Worm (Caenorhabditis elegans) whole organism, L3 larva: ENCODE data around the gene F59B8.1.
A peak's percentile ranks its signal among the peaks of the same experiment; 100 is the strongest.

Experiments
- R02D3.7 ChIP-seq: fragments of 150-350 bp; optimal IDR thresholded peaks from 2 replicates; lab custom pipeline; 2014; ENCODE audit warnings: missing biosample characterization, missing genetic modification characterization
- ZK546.5 ChIP-seq: sonication (generic microtip); optimal IDR thresholded peaks from 2 replicates; lab custom pipeline; 2017; ENCODE audit warnings: missing biosample characterization, missing genetic modification characterization
- aly-2 ChIP-seq: fragments of 150-350 bp; optimal IDR thresholded peaks from 2 replicates; lab custom pipeline; 2014; ENCODE audit warnings: missing biosample characterization, missing genetic modification characterization
- ama-1 ChIP-seq: fragments of 150-350 bp; optimal IDR thresholded peaks from 2 replicates; lab custom pipeline; 2018
- ceh-16 ChIP-seq: sonication (generic microtip); optimal IDR thresholded peaks from 2 replicates; lab custom pipeline; 2017; ENCODE audit warnings: missing biosample characterization, missing genetic modification characterization
- ceh-28 ChIP-seq: fragments of 150-350 bp; optimal IDR thresholded peaks from 2 replicates; lab custom pipeline; 2014; ENCODE audit warnings: missing biosample characterization, missing genetic modification reagents, missing genetic modification characterization
- ceh-82 ChIP-seq: fragments of 150-350 bp; optimal IDR thresholded peaks from 2 replicates; lab custom pipeline; 2014; ENCODE audit warnings: missing biosample characterization, missing genetic modification characterization
- ceh-9 ChIP-seq: sonication (generic microtip); optimal IDR thresholded peaks from 2 replicates; lab custom pipeline; 2018; ENCODE audit warnings: missing biosample characterization, missing genetic modification characterization
- daf-12 ChIP-seq: fragments of 150-350 bp; optimal IDR thresholded peaks from 2 replicates; lab custom pipeline; 2014; ENCODE audit warnings: missing biosample characterization, missing genetic modification reagents, missing genetic modification characterization
- egl-27 ChIP-seq: sonication (generic microtip); optimal IDR thresholded peaks from 4 replicates; lab custom pipeline; 2017; ENCODE audit warnings: missing biosample characterization, missing genetic modification reagents, missing genetic modification characterization
- egl-5 ChIP-seq: fragments of 150-350 bp; optimal IDR thresholded peaks from 2 replicates; lab custom pipeline; 2017; ENCODE audit warnings: missing biosample characterization, missing genetic modification reagents, missing genetic modification characterization, inconsistent platforms
- elt-1 ChIP-seq: fragments of 150-350 bp; optimal IDR thresholded peaks from 2 replicates; lab custom pipeline; 2014; ENCODE audit warnings: missing biosample characterization, missing genetic modification characterization
- elt-2 ChIP-seq: sonication (generic microtip); optimal IDR thresholded peaks from 2 replicates; lab custom pipeline; 2016; ENCODE audit warnings: missing genetic modification reagents, mild to moderate bottlenecking, missing genetic modification characterization, missing compliant biosample characterization
- elt-3 ChIP-seq, 3 experiments: fragments of 150-350 bp in 1 of 3; sonication (generic microtip) in 2 of 3; optimal IDR thresholded peaks; 2 replicates in 2 of 3; 4 replicates in 1 of 3; lab custom pipeline; 2014 to 2017; ENCODE audit warnings: missing biosample characterization in 3 of 3, missing genetic modification characterization in 3 of 3
- eor-1 ChIP-seq, 2 experiments: fragments of 150-350 bp; optimal IDR thresholded peaks; 2 replicates each; lab custom pipeline; 2014 to 2018; ENCODE audit warnings: missing biosample characterization in 2 of 2, missing genetic modification characterization in 2 of 2
- fkh-10 ChIP-seq: sonication (generic microtip); optimal IDR thresholded peaks from 2 replicates; lab custom pipeline; 2017; ENCODE audit warnings: missing biosample characterization, missing genetic modification reagents, missing genetic modification characterization
- fkh-2 ChIP-seq: fragments of 150-350 bp; optimal IDR thresholded peaks from 2 replicates; lab custom pipeline; 2014; ENCODE audit warnings: missing biosample characterization, missing genetic modification reagents, missing genetic modification characterization
- fos-1 ChIP-seq: fragments of 150-350 bp; optimal IDR thresholded peaks from 2 replicates; lab custom pipeline; 2014; ENCODE audit warnings: missing biosample characterization, missing genetic modification characterization
- hmg-11 ChIP-seq: sonication (generic microtip); optimal IDR thresholded peaks from 2 replicates; lab custom pipeline; 2016; ENCODE audit warnings: missing genetic modification characterization, missing compliant biosample characterization
- jun-1 ChIP-seq: fragments of 150-350 bp; optimal IDR thresholded peaks from 2 replicates; lab custom pipeline; 2014; ENCODE audit warnings: missing biosample characterization, missing genetic modification reagents, missing genetic modification characterization
- lin-15B ChIP-seq: fragments of 150-350 bp; optimal IDR thresholded peaks from 2 replicates; lab custom pipeline; 2014; ENCODE audit warnings: missing biosample characterization, missing genetic modification characterization
- lin-39 ChIP-seq: fragments of 150-350 bp; optimal IDR thresholded peaks from 2 replicates; lab custom pipeline; 2018; ENCODE audit warnings: missing biosample characterization, missing genetic modification reagents, missing genetic modification characterization
- lsy-12 ChIP-seq: sonication (generic microtip); optimal IDR thresholded peaks from 2 replicates; lab custom pipeline; 2016; ENCODE audit warnings: mild to moderate bottlenecking, missing genetic modification characterization, missing compliant biosample characterization
- mdl-1 ChIP-seq: fragments of 150-350 bp; optimal IDR thresholded peaks from 2 replicates; lab custom pipeline; 2014; ENCODE audit warnings: missing biosample characterization, missing genetic modification characterization
- mml-1 ChIP-seq: fragments of 150-350 bp; sonication (generic microtip); optimal IDR thresholded peaks from 3 replicates; lab custom pipeline; 2014; ENCODE audit warnings: missing biosample characterization, missing genetic modification characterization
- nfya-1 ChIP-seq: sonication (generic microtip); optimal IDR thresholded peaks from 2 replicates; lab custom pipeline; 2017; ENCODE audit warnings: missing genetic modification characterization, mild to moderate bottlenecking, missing compliant biosample characterization, antibody characterized with exemption, moderate library complexity; ENCODE audit not compliant: insufficient read depth
- nhr-11 ChIP-seq: fragments of 150-350 bp; optimal IDR thresholded peaks from 2 replicates; lab custom pipeline; 2014; ENCODE audit warnings: missing biosample characterization, missing genetic modification characterization
- nhr-12 ChIP-seq: fragments of 150-350 bp; optimal IDR thresholded peaks from 2 replicates; lab custom pipeline; 2014; ENCODE audit warnings: missing biosample characterization, missing genetic modification characterization
- nhr-23 ChIP-seq: fragments of 150-350 bp; optimal IDR thresholded peaks from 2 replicates; lab custom pipeline; 2014; ENCODE audit warnings: missing biosample characterization, missing genetic modification reagents, missing genetic modification characterization
- nhr-237 ChIP-seq: fragments of 150-350 bp; optimal IDR thresholded peaks from 2 replicates; lab custom pipeline; 2014; ENCODE audit warnings: missing biosample characterization, missing genetic modification characterization
- nhr-25 ChIP-seq: sonication (generic microtip); optimal IDR thresholded peaks from 2 replicates; lab custom pipeline; 2017; ENCODE audit warnings: missing biosample characterization, missing genetic modification characterization
- nhr-28 ChIP-seq: fragments of 150-350 bp; optimal IDR thresholded peaks from 2 replicates; lab custom pipeline; 2014; ENCODE audit warnings: missing biosample characterization, missing genetic modification characterization
- nhr-43 ChIP-seq: sonication (generic microtip); optimal IDR thresholded peaks from 2 replicates; lab custom pipeline; 2016; ENCODE audit warnings: mild to moderate bottlenecking, missing genetic modification characterization, missing compliant biosample characterization; ENCODE audit not compliant: poor library complexity, severe bottlenecking
- nhr-67 ChIP-seq: fragments of 150-350 bp; optimal IDR thresholded peaks from 2 replicates; lab custom pipeline; 2014; ENCODE audit warnings: missing biosample characterization, missing genetic modification characterization
- nhr-76 ChIP-seq: fragments of 150-350 bp; sonication (generic microtip); optimal IDR thresholded peaks from 5 replicates; lab custom pipeline; 2014; ENCODE audit warnings: missing biosample characterization, missing genetic modification characterization
- nhr-77 ChIP-seq: fragments of 150-350 bp; optimal IDR thresholded peaks from 2 replicates; lab custom pipeline; 2014; ENCODE audit warnings: missing biosample characterization, missing genetic modification characterization
- pha-4 ChIP-seq: fragments of 150-350 bp; optimal IDR thresholded peaks from 2 replicates; lab custom pipeline; 2014; ENCODE audit warnings: missing biosample characterization, missing genetic modification reagents, missing genetic modification characterization
- pqm-1 ChIP-seq: fragments of 150-350 bp; optimal IDR thresholded peaks from 2 replicates; lab custom pipeline; 2017; ENCODE audit warnings: missing biosample characterization, missing genetic modification characterization, inconsistent platforms
- sea-2 ChIP-seq: fragments of 150-350 bp; sonication (generic microtip); optimal IDR thresholded peaks from 4 replicates; lab custom pipeline; 2014; ENCODE audit warnings: missing biosample characterization, missing genetic modification reagents, missing genetic modification characterization
- skn-1 ChIP-seq: fragments of 150-350 bp; optimal IDR thresholded peaks from 2 replicates; lab custom pipeline; 2014; ENCODE audit warnings: missing biosample characterization, missing genetic modification characterization
- snpc-4 ChIP-seq: fragments of 150-350 bp; optimal IDR thresholded peaks from 2 replicates; lab custom pipeline; 2014; ENCODE audit warnings: missing biosample characterization, missing genetic modification characterization
- tbx-2 ChIP-seq: sonication (generic microtip); optimal IDR thresholded peaks from 2 replicates; lab custom pipeline; 2016; ENCODE audit warnings: mild to moderate bottlenecking, missing genetic modification characterization, missing compliant biosample characterization
- unc-39 ChIP-seq: sonication (generic microtip); optimal IDR thresholded peaks from 4 replicates; lab custom pipeline; 2017; ENCODE audit warnings: missing biosample characterization, missing genetic modification characterization
- unc-62 ChIP-seq: fragments of 150-350 bp; sonication (generic microtip); optimal IDR thresholded peaks from 4 replicates; lab custom pipeline; 2014; ENCODE audit warnings: missing biosample characterization, missing genetic modification reagents, missing genetic modification characterization
- zag-1 ChIP-seq: fragments of 150-350 bp; optimal IDR thresholded peaks from 2 replicates; lab custom pipeline; 2014; ENCODE audit warnings: missing biosample characterization, missing genetic modification characterization
- ztf-11 ChIP-seq: fragments of 150-350 bp; optimal IDR thresholded peaks from 2 replicates; lab custom pipeline; 2014; ENCODE audit warnings: missing biosample characterization, missing genetic modification characterization
- ztf-4 ChIP-seq: fragments of 150-350 bp; optimal IDR thresholded peaks from 2 replicates; lab custom pipeline; 2014; ENCODE audit warnings: missing biosample characterization, missing genetic modification characterization

Gene F59B8.1

DNA sequence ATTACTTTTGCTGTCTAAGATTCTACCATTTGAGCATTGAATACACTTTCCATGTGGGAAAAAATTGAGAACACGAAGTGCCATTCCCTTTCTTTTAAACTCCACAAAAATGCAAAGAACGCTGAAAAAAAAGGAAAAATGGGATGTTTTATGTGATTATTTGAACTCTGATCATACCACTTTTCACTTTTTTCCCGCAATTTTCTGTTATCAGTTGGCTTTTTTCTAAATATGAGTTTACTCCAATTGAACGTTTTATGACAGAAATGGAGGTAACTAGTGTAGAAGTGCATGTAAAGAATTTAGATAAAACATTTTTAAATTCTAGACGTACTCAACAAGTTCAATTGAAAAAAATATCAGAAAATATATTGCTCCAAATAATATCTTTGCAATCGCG lies 13.3 kb downstream of the F59B8.1 start:
- TF ChIP-seq unc-39 (tag; lab: Kevin White, UChicago) (no peak), pha-4 (tag; lab: Kevin White, UChicago) (peak; percentile 20), lin-39 (tag; lab: Kevin White, UChicago) (no peak), elt-2 (peak; percentile 79), pqm-1 (tag; lab: Kevin White, UChicago) (peak; percentile 28), nhr-28 (no peak), snpc-4 (tag; lab: Kevin White, UChicago) (no peak)
- TF ChIP-seq, all 47 proteins: peak for 3

ce11 chrIV:9442106-9442532 lies 14.1 kb downstream of the F59B8.1 start:
- TF ChIP-seq ama-1 (lab: Kevin White, UChicago) (no peak), egl-5 (tag; lab: Kevin White, UChicago) (no peak), snpc-4 (tag; lab: Kevin White, UChicago) (peak; percentile 13), nhr-25 (peak; percentile 88), elt-2 (peak; percentile 97), lin-39 (tag; lab: Kevin White, UChicago) (no peak), nhr-67 (tag; lab: Kevin White, UChicago) (no peak), jun-1 (peak; percentile 64), pqm-1 (tag; lab: Kevin White, UChicago) (peak; percentile 96), ceh-82 (tag; lab: Kevin White, UChicago) (no peak), egl-27 (no peak), lin-15B (tag; lab: Kevin White, UChicago) (no peak), zag-1 (no peak), nhr-43 (tag; lab: Kevin White, UChicago) (peak; percentile 53), eor-1 (tag; optimal IDR thresholded peaks at IDR 0.05; lab: Kevin White, UChicago) (no peak), nhr-28 (no peak), mdl-1 (tag; lab: Kevin White, UChicago) (peak; percentile 35), elt-1 (peak; percentile 71), hmg-11 (tag; lab: Kevin White, UChicago) (no peak), R02D3.7 (tag; lab: Kevin White, UChicago) (no peak), ZK546.5 (tag; lab: Kevin White, UChicago) (no peak), fos-1 (peak; percentile 58), tbx-2 (peak; percentile 9), unc-39 (tag; lab: Kevin White, UChicago) (no peak), nhr-23 (peak; percentile 88), pha-4 (tag; lab: Kevin White, UChicago) (peak; percentile 99), ztf-11 (tag; lab: Kevin White, UChicago) (no peak), mml-1 (tag; lab: Kevin White, UChicago) (no peak), aly-2 (tag; lab: Kevin White, UChicago) (no peak), nhr-77 (tag; lab: Kevin White, UChicago) (no peak), unc-62 (GFP tag; lab: Kevin White, UChicago) (no peak), nfya-1 (tag; lab: Kevin White, UChicago) (peak; percentile 23), nhr-76 (tag; lab: Kevin White, UChicago) (no peak), ceh-9 (no peak), lsy-12 (tag; lab: Kevin White, UChicago) (peak; percentile 67), daf-12 (tag; lab: Kevin White, UChicago) (no peak), nhr-237 (no peak), fkh-10 (GFP tag; lab: Kevin White, UChicago) (no peak), ztf-4 (tag; lab: Kevin White, UChicago) (peak; percentile 30), fkh-2 (tag; lab: Kevin White, UChicago) (no peak), elt-3 (tag; optimal IDR thresholded peaks at IDR 0.05; lab: Kevin White, UChicago) (peak in 2 of 3 experiments; percentile 22 to 50), sea-2 (GFP tag; lab: Kevin White, UChicago) (no peak), ceh-28 (tag; lab: Kevin White, UChicago) (no peak), skn-1 (tag; lab: Kevin White, UChicago) (peak; percentile 86), ceh-16 (tag; lab: Kevin White, UChicago) (no peak), nhr-12 (tag; lab: Kevin White, UChicago) (no peak), nhr-11 (tag; lab: Kevin White, UChicago) (no peak)
